Worm (Caenorhabditis elegans): Measurements from ENCODE around the gene C31C9.9.

The C31C9.9 gene

ce11 chrII:13640210-13640609 lies 14.6 kb upstream of the C31C9.9 start:
- no peak for TF ChIP-seq snpc-4 (tag; optimal IDR thresholded peaks at IDR 0.05)
- TF ChIP-seq F10B5.3 (tag; optimal IDR thresholded peaks at IDR 0.05) = no peak
- no peak for TF ChIP-seq nhr-111 (GFP tag; optimal IDR thresholded peaks at IDR 0.05)
- TF ChIP-seq lin-38 (GFP tag; IDR thresholded peaks at IDR 0.05) = no peak
- TF ChIP-seq dpl-1 (GFP tag; optimal IDR thresholded peaks at IDR 0.05) = no peak
- TF ChIP-seq ama-1 (optimal IDR thresholded peaks at IDR 0.05) = no peak
- no peak for TF ChIP-seq lin-13 (GFP tag; optimal IDR thresholded peaks at IDR 0.05)
- no peak for TF ChIP-seq sdz-12 (GFP tag; optimal IDR thresholded peaks at IDR 0.05)
- peak in 1 of 2 experiments; percentile 80 for TF ChIP-seq mdl-1 (tag; optimal IDR thresholded peaks at IDR 0.05)
- TF ChIP-seq lin-29 (GFP tag; IDR thresholded peaks at IDR 0.05) = no peak
- peak; percentile 35 for TF ChIP-seq dve-1 (tag; optimal IDR thresholded peaks at IDR 0.05; ENCODE audit: insufficient read depth)
- no peak for TF ChIP-seq lin-15B (tag; optimal IDR thresholded peaks at IDR 0.05)
- TF ChIP-seq madf-5 (GFP tag; IDR thresholded peaks at IDR 0.05) = no peak
- TF ChIP-seq tra-1 (GFP tag; IDR thresholded peaks at IDR 0.05) = 0 out of 2 replicates have a peak, but pooled peaks have one; percentile 17
- no peak for TF ChIP-seq tag-97 (GFP tag; IDR thresholded peaks at IDR 0.05)
- TF ChIP-seq nhr-41 (GFP tag; IDR thresholded peaks at IDR 0.05) = no peak
- TF ChIP-seq egl-43 (GFP tag; IDR thresholded peaks at IDR 0.05) = no peak
- TF ChIP-seq zip-2 (tag; optimal IDR thresholded peaks at IDR 0.05) = no peak
- TF ChIP-seq set-16 (GFP tag; IDR thresholded peaks at IDR 0.05) = no peak
- peak; percentile 60 for TF ChIP-seq nhr-77 (tag; optimal IDR thresholded peaks at IDR 0.05)
- no peak for TF ChIP-seq mxl-3 (GFP tag; optimal IDR thresholded peaks at IDR 0.05)
- no peak for TF ChIP-seq ZK337.2 (GFP tag; IDR thresholded peaks at IDR 0.05)
- peak; percentile 36 for TF ChIP-seq mes-2 (tag; optimal IDR thresholded peaks at IDR 0.05; ENCODE audit: poor library complexity, severe bottlenecking)
- TF ChIP-seq daf-12 (tag; optimal IDR thresholded peaks at IDR 0.05) = no peak
- no peak for TF ChIP-seq lin-1 (GFP tag; IDR thresholded peaks at IDR 0.05)
- no peak for TF ChIP-seq ceh-20 (GFP tag; IDR thresholded peaks at IDR 0.05)
- TF ChIP-seq zag-1 (tag; optimal IDR thresholded peaks at IDR 0.05) = no peak
- TF ChIP-seq dmd-8 (GFP tag; IDR thresholded peaks at IDR 0.05) = no peak
- TF ChIP-seq daf-19 (GFP tag; conservative IDR thresholded peaks at IDR 0.05) = no peak
- no peak for TF ChIP-seq gei-8 (GFP tag; optimal IDR thresholded peaks at IDR 0.05)
- TF ChIP-seq spr-3 (GFP tag; optimal IDR thresholded peaks at IDR 0.05) = no peak
- TF ChIP-seq ztf-11 (tag; optimal IDR thresholded peaks at IDR 0.05) = no peak
- TF ChIP-seq Y75B8A.6 (GFP tag; IDR thresholded peaks at IDR 0.05) = no peak
- TF ChIP-seq snpc-1.2 (GFP tag; IDR thresholded peaks at IDR 0.05) = no peak
- no peak for TF ChIP-seq ctbp-1 (GFP tag; IDR thresholded peaks at IDR 0.05)
- TF ChIP-seq unc-130 (GFP tag; optimal IDR thresholded peaks at IDR 0.05) = no peak
- TF ChIP-seq nhr-11 (tag; optimal IDR thresholded peaks at IDR 0.05) = no peak
- TF ChIP-seq duxl-1 (tag; optimal IDR thresholded peaks at IDR 0.05; ENCODE audit: poor library complexity) = no peak
- no peak for TF ChIP-seq nhr-237 (tag; optimal IDR thresholded peaks at IDR 0.05)
- no peak for TF ChIP-seq nhr-25 (tag; optimal IDR thresholded peaks at IDR 0.05; ENCODE audit: borderline replicate concordance, insufficient read depth)
- TF ChIP-seq vab-7 (GFP tag; IDR thresholded peaks at IDR 0.05) = no peak
- no peak for TF ChIP-seq spr-1 (tag; optimal IDR thresholded peaks at IDR 0.05)
- no peak for TF ChIP-seq cey-2 (tag; optimal IDR thresholded peaks at IDR 0.05; ENCODE audit: borderline replicate concordance, insufficient read depth)
- no peak for TF ChIP-seq F44E2.7 (GFP tag; IDR thresholded peaks at IDR 0.05)
- no peak for TF ChIP-seq aly-2 (tag; optimal IDR thresholded peaks at IDR 0.05)
- no peak for TF ChIP-seq daf-8 (GFP tag; IDR thresholded peaks at IDR 0.05)
- TF ChIP-seq nhr-102 (tag; optimal IDR thresholded peaks at IDR 0.05) = no peak
- peak; percentile 53 for TF ChIP-seq nhr-28 (tag; optimal IDR thresholded peaks at IDR 0.05)
- no peak for TF ChIP-seq D1046.2 (GFP tag; IDR thresholded peaks at IDR 0.05)
- no peak for TF ChIP-seq mdt-29 (GFP tag; IDR thresholded peaks at IDR 0.05)
- no peak for TF ChIP-seq fkh-10 (GFP tag; optimal IDR thresholded peaks at IDR 0.05)
- TF ChIP-seq ceh-44 (GFP tag; IDR thresholded peaks at IDR 0.05) = no peak

Measured in whole organism, L4 larva.